Fruit fly (Drosophila melanogaster) Kc167 (cell line): ENCODE measurements around the gene CG9743.

Experiments used
- Myc ChIP-seq: fragments of >200 bp; optimal IDR thresholded peaks from 2 replicates; lab custom pipeline; 2017; ENCODE audit warnings: missing external identifiers
- Sin3A ChIP-seq: fragments of >200 bp; optimal IDR thresholded peaks from 2 replicates; lab custom pipeline; 2018; ENCODE audit warnings: missing external identifiers
- h ChIP-seq: fragments of >200 bp; optimal IDR thresholded peaks from 3 replicates; lab custom pipeline; 2018; ENCODE audit warnings: missing external identifiers
- insv ChIP-seq: fragments of >200 bp; optimal IDR thresholded peaks from 3 replicates; lab custom pipeline; 2018; ENCODE audit warnings: missing external identifiers
- psq ChIP-seq: fragments of >200 bp; optimal IDR thresholded peaks from 2 replicates; lab custom pipeline; 2017; ENCODE audit warnings: missing external identifiers
- ttk ChIP-seq: sonication (Bioruptor generic); optimal IDR thresholded peaks from 2 replicates; lab custom pipeline; 2017; ENCODE audit warnings: missing external identifiers

The CG9743 gene

DNA sequence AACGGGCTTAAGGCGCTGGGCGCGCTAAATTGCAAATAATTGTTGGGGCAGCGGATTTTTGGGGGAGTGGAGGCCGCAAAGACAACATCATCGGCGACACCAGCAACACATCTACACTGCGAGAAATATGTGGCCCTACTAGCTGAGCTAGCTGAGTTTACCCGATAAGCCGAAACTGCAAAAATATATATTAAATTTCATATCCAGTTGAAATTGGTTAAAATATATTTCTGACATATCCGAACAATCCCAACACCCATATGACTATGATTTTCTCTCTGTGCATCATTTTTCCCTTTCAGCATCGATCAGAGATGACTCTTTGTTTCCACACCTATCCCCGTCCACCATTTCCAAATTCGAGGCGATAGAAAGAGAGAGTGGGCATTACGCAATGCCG lies 13.0 kb downstream of the CG9743 start:
- TF ChIP-seq insv (lab: Kevin White, UChicago) (no peak), Sin3A (lab: Kevin White, UChicago) (no peak), h (no peak), ttk (lab: Kevin White, UChicago) (no peak), Myc (lab: Kevin White, UChicago) (no peak), psq (lab: Kevin White, UChicago) (no peak)

DNA sequence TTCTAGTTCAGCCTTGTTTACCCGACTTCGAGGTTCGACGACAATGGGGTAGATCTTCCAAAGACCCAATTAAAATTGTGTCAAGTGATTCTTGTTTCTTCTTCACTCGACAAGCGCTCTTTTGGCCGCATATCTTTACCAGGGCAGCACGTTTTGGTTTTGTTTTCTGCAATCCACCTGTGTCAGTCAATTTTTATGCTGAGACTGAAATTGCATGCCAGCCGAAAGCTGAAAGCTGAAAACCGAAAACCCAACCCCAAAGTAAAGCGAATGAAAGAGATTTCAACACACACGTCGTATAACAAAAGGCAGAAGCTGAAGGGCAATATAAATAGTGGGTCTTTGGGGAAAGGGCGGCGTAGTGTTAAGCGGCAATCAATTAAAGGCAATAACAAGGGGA lies 13.4 kb downstream of the CG9743 start:
- TF ChIP-seq insv (lab: Kevin White, UChicago) (no peak), Myc (lab: Kevin White, UChicago) (no peak), psq (lab: Kevin White, UChicago) (no peak), h (no peak), ttk (lab: Kevin White, UChicago) (no peak), Sin3A (lab: Kevin White, UChicago) (no peak)

DNA sequence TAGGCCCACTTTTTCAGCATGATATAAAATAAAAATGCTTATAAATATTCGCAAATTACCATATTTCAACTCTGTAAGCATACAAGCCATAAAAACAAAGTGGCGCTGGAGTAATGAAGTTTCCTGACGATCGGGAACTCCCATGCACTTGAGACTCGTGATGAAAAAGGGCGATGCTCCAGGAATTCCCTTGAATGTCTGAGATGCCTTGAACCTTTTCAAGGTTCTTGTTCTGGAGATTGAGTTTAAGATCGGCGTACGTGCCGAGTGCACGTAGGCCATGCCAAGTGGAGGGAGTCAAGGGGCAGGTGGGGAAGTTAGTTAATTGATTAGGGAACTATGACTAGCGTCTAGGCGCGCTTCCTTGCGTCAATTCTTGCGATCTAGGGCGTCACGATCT lies 18.9 kb downstream of the CG9743 start:
- TF ChIP-seq Myc (lab: Kevin White, UChicago) (no peak), ttk (lab: Kevin White, UChicago) (no peak), h (no peak), psq (lab: Kevin White, UChicago) (no peak), Sin3A (lab: Kevin White, UChicago) (no peak), insv (lab: Kevin White, UChicago) (no peak)

DNA sequence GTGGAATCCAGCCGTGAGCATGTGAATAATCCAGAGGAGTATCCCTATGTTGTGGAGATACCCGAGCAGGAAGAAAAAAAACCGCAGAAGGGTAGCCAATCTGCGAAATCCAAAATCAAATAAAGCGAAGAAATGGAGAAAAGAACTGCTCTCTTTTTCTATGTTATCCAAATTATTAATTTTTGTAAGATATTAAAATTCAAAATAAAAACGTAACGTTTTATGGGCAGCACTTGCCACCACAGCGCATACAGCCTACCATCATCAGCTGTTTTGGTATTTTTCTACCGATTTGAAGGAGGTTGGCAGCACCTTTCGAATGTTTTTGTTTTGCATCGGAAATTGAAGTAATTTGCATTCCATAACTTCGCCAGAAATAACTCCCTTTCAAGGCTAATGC lies 22.9 kb downstream of the CG9743 start, which contains the start of gene Bet5:
Gene Bet5, plus strand, starts transcription at position 299 of the 400 bp plus-strand sequence.
- TF ChIP-seq h (no peak), psq (lab: Kevin White, UChicago) (no peak), ttk (lab: Kevin White, UChicago) (no peak), insv (lab: Kevin White, UChicago) (no peak), Sin3A (lab: Kevin White, UChicago) (no peak), Myc (lab: Kevin White, UChicago) (no peak)

DNA sequence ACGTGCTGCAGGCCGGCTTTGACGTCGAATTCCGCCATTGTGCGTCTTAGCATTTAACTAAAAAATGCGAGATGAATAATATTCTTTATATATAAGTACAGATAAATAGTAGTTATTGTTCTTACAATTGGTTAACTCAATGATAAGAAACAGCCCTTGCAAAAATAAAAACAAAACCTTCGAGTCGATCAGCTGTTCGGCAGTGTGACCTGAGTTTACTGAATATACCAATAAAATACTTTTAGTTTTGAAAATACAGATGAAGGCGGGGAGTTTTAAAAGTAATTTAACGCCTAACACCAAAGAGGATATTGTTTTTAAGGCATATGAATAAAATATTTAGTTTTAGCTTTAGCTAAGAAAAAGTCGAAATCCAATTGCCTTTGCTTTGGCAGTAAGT lies 25.3 kb downstream of the CG9743 start, which contains the start of the genes CG1983 and CG15530:
Gene CG1983, minus strand, starts transcription at position 207 of the 400 bp plus-strand sequence.
Gene CG15530, plus strand, starts transcription at position 384 of the 400 bp plus-strand sequence.
- TF ChIP-seq h: no peak
- no peak for TF ChIP-seq insv (lab: Kevin White, UChicago)
- no peak for TF ChIP-seq Sin3A (lab: Kevin White, UChicago)
- no peak for TF ChIP-seq ttk (lab: Kevin White, UChicago)
- TF ChIP-seq psq (lab: Kevin White, UChicago): no peak
- TF ChIP-seq Myc (lab: Kevin White, UChicago): no peak

DNA sequence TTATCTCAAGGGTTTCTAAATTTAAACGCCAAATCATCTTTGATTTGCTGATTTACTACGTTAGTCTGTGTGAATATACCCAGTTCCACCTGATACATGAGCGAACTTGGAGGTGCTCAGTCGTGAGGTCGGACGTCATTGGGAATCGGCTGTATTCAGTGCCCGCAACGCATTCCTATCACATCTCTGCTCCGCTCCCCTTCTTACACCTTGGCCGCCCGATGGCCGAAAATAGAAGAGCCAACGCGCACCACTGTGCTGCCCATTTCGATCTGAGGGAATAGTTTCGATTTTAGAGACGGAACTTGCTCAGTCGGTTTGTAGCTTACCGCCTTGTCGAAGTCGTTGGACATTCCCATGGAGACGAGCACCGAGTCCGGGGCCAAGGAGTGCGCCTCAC lies 26.5 kb downstream of the CG9743 start:
- TF ChIP-seq insv (lab: Kevin White, UChicago) (no peak), Myc (lab: Kevin White, UChicago) (no peak), Sin3A (lab: Kevin White, UChicago) (no peak)

DNA sequence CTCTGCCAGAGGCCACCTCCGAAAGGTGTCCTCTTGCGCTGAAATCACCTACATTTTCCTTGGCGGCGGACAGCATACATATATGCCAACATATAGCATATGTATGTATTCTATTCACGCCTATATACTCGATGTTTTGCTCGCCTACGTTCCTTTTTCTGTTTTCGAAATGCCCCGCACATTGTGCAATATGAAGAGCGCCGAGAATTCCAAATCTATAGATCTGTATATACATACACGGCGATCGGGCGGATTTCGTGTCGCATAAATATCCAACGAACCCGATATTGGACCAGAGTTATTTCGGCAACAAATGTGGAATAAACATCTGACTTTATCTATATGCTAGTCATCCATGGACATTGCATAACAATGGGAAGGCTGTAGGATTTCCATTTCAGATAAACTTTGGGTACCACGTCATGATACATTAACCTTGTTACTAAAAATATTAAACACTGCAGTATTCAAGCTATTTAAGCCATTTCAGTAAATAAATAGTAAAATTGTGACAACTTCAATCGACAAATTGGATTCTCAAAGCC lies 27.7 kb downstream of the CG9743 start:
- no peak for TF ChIP-seq h
- no peak for TF ChIP-seq psq (lab: Kevin White, UChicago)
- no peak for TF ChIP-seq Sin3A (lab: Kevin White, UChicago)
- no peak for TF ChIP-seq insv (lab: Kevin White, UChicago)
- TF ChIP-seq Myc (lab: Kevin White, UChicago): no peak

DNA sequence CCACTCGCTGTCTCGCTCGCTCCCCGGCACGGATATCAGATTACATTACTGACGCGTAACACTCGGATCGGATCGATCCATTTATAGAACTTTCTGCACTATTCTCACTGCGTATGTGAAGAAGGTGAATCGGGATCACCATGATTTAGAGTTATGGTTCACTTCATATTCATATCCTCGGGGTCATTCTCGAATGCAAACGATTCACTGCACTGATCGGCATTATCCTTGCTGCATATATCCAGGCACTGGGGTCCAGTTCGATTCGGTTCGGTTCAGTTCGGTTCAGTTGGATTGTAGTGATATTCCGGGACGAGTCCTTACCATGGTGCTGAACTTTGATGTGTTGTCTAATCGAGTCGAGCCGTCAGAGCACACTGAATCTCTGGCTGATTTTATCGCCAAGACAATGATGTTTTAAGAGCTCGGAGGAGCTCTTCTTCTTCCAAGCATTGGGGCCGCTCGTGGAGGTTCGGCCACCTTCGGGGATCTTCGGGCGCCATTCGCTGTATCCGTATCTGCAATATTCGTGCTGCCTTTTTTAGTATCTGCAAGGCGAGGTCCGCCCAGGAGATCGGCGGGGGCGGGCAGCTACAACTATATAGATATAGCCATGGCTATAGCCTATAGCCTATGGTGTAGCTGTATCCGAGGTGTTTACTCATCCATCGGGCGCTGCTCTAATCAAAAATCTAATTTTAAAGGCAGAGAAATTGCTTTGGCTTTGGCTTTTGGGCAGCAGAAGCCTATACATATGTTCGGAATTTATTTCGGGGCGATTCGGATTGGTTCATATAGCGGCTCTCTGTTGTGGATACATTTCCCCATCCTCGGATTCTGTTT lies 28.4 kb downstream of the CG9743 start, which contains the start of gene Mlc2:
Gene Mlc2, minus strand, starts transcription at position 392 of the 843 bp plus-strand sequence.
- no peak for TF ChIP-seq psq (lab: Kevin White, UChicago)
- no peak for TF ChIP-seq Sin3A (lab: Kevin White, UChicago)
- no peak for TF ChIP-seq insv (lab: Kevin White, UChicago)
- TF ChIP-seq ttk (lab: Kevin White, UChicago): no peak
- no peak for TF ChIP-seq h
- TF ChIP-seq Myc (lab: Kevin White, UChicago): no peak

DNA sequence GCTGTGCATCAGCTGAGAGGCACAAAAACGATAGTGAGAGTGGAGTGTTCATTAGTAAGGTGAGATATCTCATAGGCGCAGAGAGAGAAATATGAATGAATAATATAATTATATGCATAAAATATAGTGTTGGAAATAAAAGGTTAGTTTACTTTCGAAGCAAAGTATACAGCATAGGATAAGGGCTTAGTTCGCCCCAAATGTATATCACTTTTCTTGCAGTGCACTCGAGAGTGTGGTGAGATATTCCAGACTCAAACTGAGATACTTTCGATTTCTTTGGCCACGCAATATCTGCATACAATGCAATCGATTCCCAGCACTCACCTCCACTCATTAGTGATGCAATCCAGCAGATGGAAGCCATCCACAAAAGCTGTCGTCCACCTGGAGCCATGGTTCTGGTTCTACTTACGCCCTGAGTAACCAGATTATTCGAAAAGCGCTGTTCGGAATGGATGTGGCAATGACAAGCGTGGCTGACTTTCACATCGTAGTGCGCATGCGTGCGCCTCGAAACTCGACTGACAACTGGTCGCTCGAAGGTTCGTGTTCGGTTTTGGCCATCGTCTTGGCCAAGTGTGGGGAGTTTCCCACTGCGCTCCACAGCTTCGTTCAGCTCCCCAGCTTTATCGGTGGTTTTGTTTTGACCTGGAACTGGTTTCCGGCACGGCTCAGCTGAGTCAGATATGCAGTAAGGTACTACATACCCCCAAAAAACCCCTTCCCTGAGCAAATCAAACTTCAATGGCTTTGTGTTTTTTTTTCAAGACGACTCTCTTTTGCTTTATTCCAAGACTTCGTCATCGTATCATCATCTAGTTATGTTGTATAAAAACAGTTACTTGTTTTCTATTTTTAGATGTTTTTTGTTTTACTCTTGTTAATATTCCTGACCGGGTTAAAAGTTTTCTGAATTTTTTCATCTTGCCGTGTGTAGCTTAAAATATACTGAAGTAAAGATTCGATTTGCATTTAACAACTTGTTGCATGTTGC lies 31.8 kb downstream of the CG9743 start, which contains the start of gene Rsod:
Gene Rsod, minus strand, starts transcription at position 537 of the 997 bp plus-strand sequence.
- TF ChIP-seq Myc (lab: Kevin White, UChicago) (no peak), psq (lab: Kevin White, UChicago) (no peak), h (no peak), ttk (lab: Kevin White, UChicago) (no peak), insv (lab: Kevin White, UChicago) (no peak), Sin3A (lab: Kevin White, UChicago) (no peak)

DNA sequence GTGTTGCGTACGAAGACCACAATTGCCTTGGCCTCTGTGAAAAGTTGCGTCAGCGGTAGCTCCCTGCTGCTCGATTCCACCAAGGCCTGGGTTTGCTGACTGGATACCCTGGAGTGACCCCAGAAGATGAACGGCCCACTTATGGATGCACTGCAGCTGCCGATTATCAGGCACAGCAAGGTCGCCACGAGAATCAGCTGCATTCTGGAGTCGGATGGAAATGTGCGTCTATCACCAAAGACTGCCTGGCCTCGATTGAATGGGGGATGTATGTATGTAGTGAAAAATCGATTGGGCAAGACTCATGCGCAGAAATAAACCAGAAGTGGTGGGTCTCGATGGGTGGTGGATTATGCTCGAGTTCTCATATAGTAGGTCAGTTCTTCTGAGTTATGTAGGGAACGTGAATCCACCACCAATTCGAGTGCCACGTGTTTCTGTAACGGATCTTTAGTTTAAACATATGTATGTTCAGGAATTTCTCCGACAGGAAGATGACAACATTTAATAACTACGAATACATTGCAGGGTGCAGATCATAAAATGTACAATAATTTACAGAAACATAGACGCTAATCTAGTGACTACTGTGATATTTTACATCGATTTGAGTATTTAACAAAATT lies 36.5 kb downstream of the CG9743 start, which contains the start of gene VhaAC45RP:
Gene VhaAC45RP, minus strand, starts transcription at position 261 of the 626 bp plus-strand sequence.
- no peak for TF ChIP-seq psq (lab: Kevin White, UChicago)
- TF ChIP-seq ttk (lab: Kevin White, UChicago): no peak
- no peak for TF ChIP-seq Sin3A (lab: Kevin White, UChicago)
- no peak for TF ChIP-seq h
- TF ChIP-seq Myc (lab: Kevin White, UChicago): no peak
- no peak for TF ChIP-seq insv (lab: Kevin White, UChicago)
